Fruit fly (Drosophila melanogaster): ENCODE data around the gene CG13933.

The CG13933 gene

dm6 chr3L:1741107-1741506, 33.8 kb downstream of the CG13933 start (continued):
- TF ChIP-seq Ptx1 (GFP tag; IDR thresholded peaks at IDR 0.05) (peak; percentile 34; the same call in 1 of the 2 replicates), CG34376 (GFP tag; optimal IDR thresholded peaks at IDR 0.05) (no peak), CG9817 (tag; optimal IDR thresholded peaks at IDR 0.05) (no peak), NC2β (GFP tag; optimal IDR thresholded peaks at IDR 0.05) (no peak), lmd (GFP tag; IDR thresholded peaks at IDR 0.05) (peak; percentile 18; the same call in 1 of the 2 replicates), CG1024 (GFP tag; IDR thresholded peaks at IDR 0.05) (no peak), CG10543 (GFP tag; optimal IDR thresholded peaks at IDR 0.05) (no peak), Max (GFP tag; optimal IDR thresholded peaks at IDR 0.05) (no peak), D19B (GFP tag; optimal IDR thresholded peaks at IDR 0.05) (no peak), ara (GFP tag; IDR thresholded peaks at IDR 0.05) (no peak), CG7839 (tag; optimal IDR thresholded peaks at IDR 0.05) (peak; percentile 13), CG13296 (GFP tag; optimal IDR thresholded peaks at IDR 0.05) (no peak), gem (tag; optimal IDR thresholded peaks at IDR 0.05) (peak; percentile 47), CG1832 (GFP tag; optimal IDR thresholded peaks at IDR 0.05) (no peak), CHES-1-like (GFP tag; optimal IDR thresholded peaks at IDR 0.05) (no peak), unpg (GFP tag; optimal IDR thresholded peaks at IDR 0.05) (no peak), slp2 (GFP tag; optimal IDR thresholded peaks at IDR 0.05) (no peak), CG6254 (GFP tag; optimal IDR thresholded peaks at IDR 0.05) (no peak), CG16813 (GFP tag; IDR thresholded peaks at IDR 0.05; ENCODE audit: partially characterized antibody) (no peak), CG10366 (GFP tag; IDR thresholded peaks at IDR 0.05) (peak; percentile 26; the same call in 1 of the 2 replicates), CG13287 (GFP tag; IDR thresholded peaks at IDR 0.05; ENCODE audit: partially characterized antibody) (no peak), pzg (GFP tag; optimal IDR thresholded peaks at IDR 0.05) (no peak), wor (GFP tag; IDR thresholded peaks at IDR 0.05) (no peak), CG14441 (GFP tag; IDR thresholded peaks at IDR 0.05) (peak; percentile 14; the same call in 1 of the 2 replicates), CG18262 (tag; optimal IDR thresholded peaks at IDR 0.05) (no peak), ewg (GFP tag; optimal IDR thresholded peaks at IDR 0.05) (no peak), caup (GFP tag; optimal IDR thresholded peaks at IDR 0.05; ENCODE audit: severe bottlenecking) (no peak), CG17359 (tag; optimal IDR thresholded peaks at IDR 0.05) (no peak), Ssrp (tag; optimal IDR thresholded peaks at IDR 0.05) (peak; percentile 7), CG4404 (GFP tag; IDR thresholded peaks at IDR 0.05) (no peak), CG30431 (GFP tag; optimal IDR thresholded peaks at IDR 0.05) (no peak), psq (GFP tag; optimal IDR thresholded peaks at IDR 0.05) (no peak), Sox100B (GFP tag; optimal IDR thresholded peaks at IDR 0.05) (peak; percentile 36), CG18011 (GFP tag; optimal IDR thresholded peaks at IDR 0.05) (no peak)

- TF ChIP-seq CG8281 (tag; optimal IDR thresholded peaks at IDR 0.05) (no peak), ham (GFP tag; IDR thresholded peaks at IDR 0.05) (no peak), zfh1 (GFP tag; IDR thresholded peaks at IDR 0.05) (peak; percentile 62; the same call in 2 of the 3 replicates), CG12104 (GFP tag; optimal IDR thresholded peaks at IDR 0.05) (no peak), tgo (GFP tag; IDR thresholded peaks at IDR 0.05) (peak; percentile 86), dmrt99B (tag; optimal IDR thresholded peaks at IDR 0.05) (peak; percentile 77), ttk (GFP tag; IDR thresholded peaks at IDR 0.05) (peak; percentile 72), ro (GFP tag; IDR thresholded peaks at IDR 0.05) (0 out of 2 replicates have a peak, but pooled peaks have one; percentile 13), CG12071 (GFP tag; optimal IDR thresholded peaks at IDR 0.05) (no peak), repo (GFP tag; optimal IDR thresholded peaks at IDR 0.05) (no peak), Sox102F (GFP tag; optimal IDR thresholded peaks at IDR 0.05) (peak; percentile 87), Eip74EF (GFP tag; optimal IDR thresholded peaks at IDR 0.05) (peak in 1 of 2 experiments; percentile 70), her (GFP tag; optimal IDR thresholded peaks at IDR 0.05) (peak; percentile 61), B-H2 (GFP tag; optimal IDR thresholded peaks at IDR 0.05) (no peak), yki (optimal IDR thresholded peaks at IDR 0.05) (no peak), salm (tag; optimal IDR thresholded peaks at IDR 0.05) (peak; percentile 19), crol (GFP tag; IDR thresholded peaks at IDR 0.05) (no peak)
Measured at dm6 chr3L:1740129-1740975, 34.6 kb downstream of the CG13933 start.
